Fruit fly (Drosophila melanogaster) whole organism, prepupa: ENCODE measurements around the gene CG5254.

Source experiments
- CG3919 ChIP-seq: fragments of 200-800 bp; sonication (Bioruptor generic); optimal IDR thresholded peaks from 3 replicates; lab custom pipeline; 2016; ENCODE audit warnings: missing biosample characterization, missing genetic modification characterization
- Sox102F ChIP-seq: fragments of 200-800 bp; sonication (Bioruptor generic); optimal IDR thresholded peaks from 2 replicates; lab custom pipeline; 2016; ENCODE audit warnings: missing biosample characterization, mild to moderate bottlenecking, missing genetic modification characterization

DNA sequence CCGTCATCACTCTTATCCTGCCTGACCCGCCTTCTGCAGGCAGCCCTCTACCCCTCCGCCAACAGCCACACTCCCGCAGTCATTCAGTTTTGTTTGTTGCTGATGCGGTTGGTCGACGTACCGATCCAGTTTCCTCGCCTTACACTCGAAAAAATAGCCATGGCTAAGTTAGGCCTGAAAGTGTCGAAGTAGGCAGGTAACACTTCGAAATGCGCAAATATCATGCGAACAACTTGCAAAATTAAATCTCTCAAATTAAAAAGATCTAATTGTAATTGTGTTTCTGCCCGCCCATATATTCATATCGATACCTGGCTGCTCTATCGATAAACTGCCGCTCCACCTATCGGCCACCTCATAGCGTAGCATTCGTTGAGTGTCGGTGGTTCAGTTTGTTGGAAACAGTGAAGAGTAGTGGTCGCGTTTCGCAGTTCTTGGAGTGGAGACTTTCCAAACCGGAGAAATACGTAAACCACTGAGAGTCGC is 19.5 kb downstream of the CG5254 start, which contains the start of gene fz3:
- TF ChIP-seq Sox102F (GFP tag; lab: Kevin White, UChicago), result peak; percentile 86
- TF ChIP-seq CG3919 (GFP tag; lab: Kevin White, UChicago), result peak; percentile 76
